Worm (Caenorhabditis elegans) whole organism, L3 larva: ENCODE measurements around the gene C08D8.7.
A peak's percentile ranks its signal among the peaks of the same experiment; 100 is the strongest.

ENCODE experiments used
- R02D3.7 ChIP-seq: fragments of 150-350 bp; optimal IDR thresholded peaks from 2 replicates; lab custom pipeline; 2014; ENCODE audit warnings: missing biosample characterization, missing genetic modification characterization
- ZK546.5 ChIP-seq: sonication (generic microtip); optimal IDR thresholded peaks from 2 replicates; lab custom pipeline; 2017; ENCODE audit warnings: missing biosample characterization, missing genetic modification characterization
- aly-2 ChIP-seq: fragments of 150-350 bp; optimal IDR thresholded peaks from 2 replicates; lab custom pipeline; 2014; ENCODE audit warnings: missing biosample characterization, missing genetic modification characterization
- ama-1 ChIP-seq: fragments of 150-350 bp; optimal IDR thresholded peaks from 2 replicates; lab custom pipeline; 2018
- ceh-16 ChIP-seq: sonication (generic microtip); optimal IDR thresholded peaks from 2 replicates; lab custom pipeline; 2017; ENCODE audit warnings: missing biosample characterization, missing genetic modification characterization
- ceh-28 ChIP-seq: fragments of 150-350 bp; optimal IDR thresholded peaks from 2 replicates; lab custom pipeline; 2014; ENCODE audit warnings: missing biosample characterization, missing genetic modification reagents, missing genetic modification characterization
- ceh-82 ChIP-seq: fragments of 150-350 bp; optimal IDR thresholded peaks from 2 replicates; lab custom pipeline; 2014; ENCODE audit warnings: missing biosample characterization, missing genetic modification characterization
- ceh-9 ChIP-seq: sonication (generic microtip); optimal IDR thresholded peaks from 2 replicates; lab custom pipeline; 2018; ENCODE audit warnings: missing biosample characterization, missing genetic modification characterization
- daf-12 ChIP-seq: fragments of 150-350 bp; optimal IDR thresholded peaks from 2 replicates; lab custom pipeline; 2014; ENCODE audit warnings: missing biosample characterization, missing genetic modification reagents, missing genetic modification characterization
- egl-27 ChIP-seq: sonication (generic microtip); optimal IDR thresholded peaks from 4 replicates; lab custom pipeline; 2017; ENCODE audit warnings: missing biosample characterization, missing genetic modification reagents, missing genetic modification characterization
- egl-5 ChIP-seq: fragments of 150-350 bp; optimal IDR thresholded peaks from 2 replicates; lab custom pipeline; 2017; ENCODE audit warnings: missing biosample characterization, missing genetic modification reagents, missing genetic modification characterization, inconsistent platforms
- elt-1 ChIP-seq: fragments of 150-350 bp; optimal IDR thresholded peaks from 2 replicates; lab custom pipeline; 2014; ENCODE audit warnings: missing biosample characterization, missing genetic modification characterization
- elt-2 ChIP-seq: sonication (generic microtip); optimal IDR thresholded peaks from 2 replicates; lab custom pipeline; 2016; ENCODE audit warnings: missing genetic modification reagents, mild to moderate bottlenecking, missing genetic modification characterization, missing compliant biosample characterization
- elt-3 ChIP-seq, 3 experiments: fragments of 150-350 bp in 1 of 3; sonication (generic microtip) in 2 of 3; optimal IDR thresholded peaks; 2 replicates in 2 of 3; 4 replicates in 1 of 3; lab custom pipeline; 2014 to 2017; ENCODE audit warnings: missing biosample characterization in 3 of 3, missing genetic modification characterization in 3 of 3
- eor-1 ChIP-seq, 2 experiments: fragments of 150-350 bp; optimal IDR thresholded peaks; 2 replicates each; lab custom pipeline; 2014 to 2018; ENCODE audit warnings: missing biosample characterization in 2 of 2, missing genetic modification characterization in 2 of 2
- fkh-10 ChIP-seq: sonication (generic microtip); optimal IDR thresholded peaks from 2 replicates; lab custom pipeline; 2017; ENCODE audit warnings: missing biosample characterization, missing genetic modification reagents, missing genetic modification characterization
- fkh-2 ChIP-seq: fragments of 150-350 bp; optimal IDR thresholded peaks from 2 replicates; lab custom pipeline; 2014; ENCODE audit warnings: missing biosample characterization, missing genetic modification reagents, missing genetic modification characterization
- fos-1 ChIP-seq: fragments of 150-350 bp; optimal IDR thresholded peaks from 2 replicates; lab custom pipeline; 2014; ENCODE audit warnings: missing biosample characterization, missing genetic modification characterization
- hmg-11 ChIP-seq: sonication (generic microtip); optimal IDR thresholded peaks from 2 replicates; lab custom pipeline; 2016; ENCODE audit warnings: missing genetic modification characterization, missing compliant biosample characterization
- jun-1 ChIP-seq: fragments of 150-350 bp; optimal IDR thresholded peaks from 2 replicates; lab custom pipeline; 2014; ENCODE audit warnings: missing biosample characterization, missing genetic modification reagents, missing genetic modification characterization
- lin-15B ChIP-seq: fragments of 150-350 bp; optimal IDR thresholded peaks from 2 replicates; lab custom pipeline; 2014; ENCODE audit warnings: missing biosample characterization, missing genetic modification characterization
- lin-39 ChIP-seq: fragments of 150-350 bp; optimal IDR thresholded peaks from 2 replicates; lab custom pipeline; 2018; ENCODE audit warnings: missing biosample characterization, missing genetic modification reagents, missing genetic modification characterization
- lsy-12 ChIP-seq: sonication (generic microtip); optimal IDR thresholded peaks from 2 replicates; lab custom pipeline; 2016; ENCODE audit warnings: mild to moderate bottlenecking, missing genetic modification characterization, missing compliant biosample characterization
- mdl-1 ChIP-seq: fragments of 150-350 bp; optimal IDR thresholded peaks from 2 replicates; lab custom pipeline; 2014; ENCODE audit warnings: missing biosample characterization, missing genetic modification characterization
- mml-1 ChIP-seq: fragments of 150-350 bp; sonication (generic microtip); optimal IDR thresholded peaks from 3 replicates; lab custom pipeline; 2014; ENCODE audit warnings: missing biosample characterization, missing genetic modification characterization
- nfya-1 ChIP-seq: sonication (generic microtip); optimal IDR thresholded peaks from 2 replicates; lab custom pipeline; 2017; ENCODE audit warnings: missing genetic modification characterization, mild to moderate bottlenecking, missing compliant biosample characterization, antibody characterized with exemption, moderate library complexity; ENCODE audit not compliant: insufficient read depth
- nhr-11 ChIP-seq: fragments of 150-350 bp; optimal IDR thresholded peaks from 2 replicates; lab custom pipeline; 2014; ENCODE audit warnings: missing biosample characterization, missing genetic modification characterization
- nhr-12 ChIP-seq: fragments of 150-350 bp; optimal IDR thresholded peaks from 2 replicates; lab custom pipeline; 2014; ENCODE audit warnings: missing biosample characterization, missing genetic modification characterization
- nhr-23 ChIP-seq: fragments of 150-350 bp; optimal IDR thresholded peaks from 2 replicates; lab custom pipeline; 2014; ENCODE audit warnings: missing biosample characterization, missing genetic modification reagents, missing genetic modification characterization
- nhr-237 ChIP-seq: fragments of 150-350 bp; optimal IDR thresholded peaks from 2 replicates; lab custom pipeline; 2014; ENCODE audit warnings: missing biosample characterization, missing genetic modification characterization
- nhr-25 ChIP-seq: sonication (generic microtip); optimal IDR thresholded peaks from 2 replicates; lab custom pipeline; 2017; ENCODE audit warnings: missing biosample characterization, missing genetic modification characterization
- nhr-28 ChIP-seq: fragments of 150-350 bp; optimal IDR thresholded peaks from 2 replicates; lab custom pipeline; 2014; ENCODE audit warnings: missing biosample characterization, missing genetic modification characterization
- nhr-43 ChIP-seq: sonication (generic microtip); optimal IDR thresholded peaks from 2 replicates; lab custom pipeline; 2016; ENCODE audit warnings: mild to moderate bottlenecking, missing genetic modification characterization, missing compliant biosample characterization; ENCODE audit not compliant: poor library complexity, severe bottlenecking
- nhr-67 ChIP-seq: fragments of 150-350 bp; optimal IDR thresholded peaks from 2 replicates; lab custom pipeline; 2014; ENCODE audit warnings: missing biosample characterization, missing genetic modification characterization
- nhr-76 ChIP-seq: fragments of 150-350 bp; sonication (generic microtip); optimal IDR thresholded peaks from 5 replicates; lab custom pipeline; 2014; ENCODE audit warnings: missing biosample characterization, missing genetic modification characterization
- nhr-77 ChIP-seq: fragments of 150-350 bp; optimal IDR thresholded peaks from 2 replicates; lab custom pipeline; 2014; ENCODE audit warnings: missing biosample characterization, missing genetic modification characterization
- pha-4 ChIP-seq: fragments of 150-350 bp; optimal IDR thresholded peaks from 2 replicates; lab custom pipeline; 2014; ENCODE audit warnings: missing biosample characterization, missing genetic modification reagents, missing genetic modification characterization
- pqm-1 ChIP-seq: fragments of 150-350 bp; optimal IDR thresholded peaks from 2 replicates; lab custom pipeline; 2017; ENCODE audit warnings: missing biosample characterization, missing genetic modification characterization, inconsistent platforms
- sea-2 ChIP-seq: fragments of 150-350 bp; sonication (generic microtip); optimal IDR thresholded peaks from 4 replicates; lab custom pipeline; 2014; ENCODE audit warnings: missing biosample characterization, missing genetic modification reagents, missing genetic modification characterization
- skn-1 ChIP-seq: fragments of 150-350 bp; optimal IDR thresholded peaks from 2 replicates; lab custom pipeline; 2014; ENCODE audit warnings: missing biosample characterization, missing genetic modification characterization
- snpc-4 ChIP-seq: fragments of 150-350 bp; optimal IDR thresholded peaks from 2 replicates; lab custom pipeline; 2014; ENCODE audit warnings: missing biosample characterization, missing genetic modification characterization
- tbx-2 ChIP-seq: sonication (generic microtip); optimal IDR thresholded peaks from 2 replicates; lab custom pipeline; 2016; ENCODE audit warnings: mild to moderate bottlenecking, missing genetic modification characterization, missing compliant biosample characterization
- unc-39 ChIP-seq: sonication (generic microtip); optimal IDR thresholded peaks from 4 replicates; lab custom pipeline; 2017; ENCODE audit warnings: missing biosample characterization, missing genetic modification characterization
- unc-62 ChIP-seq: fragments of 150-350 bp; sonication (generic microtip); optimal IDR thresholded peaks from 4 replicates; lab custom pipeline; 2014; ENCODE audit warnings: missing biosample characterization, missing genetic modification reagents, missing genetic modification characterization
- zag-1 ChIP-seq: fragments of 150-350 bp; optimal IDR thresholded peaks from 2 replicates; lab custom pipeline; 2014; ENCODE audit warnings: missing biosample characterization, missing genetic modification characterization
- ztf-11 ChIP-seq: fragments of 150-350 bp; optimal IDR thresholded peaks from 2 replicates; lab custom pipeline; 2014; ENCODE audit warnings: missing biosample characterization, missing genetic modification characterization
- ztf-4 ChIP-seq: fragments of 150-350 bp; optimal IDR thresholded peaks from 2 replicates; lab custom pipeline; 2014; ENCODE audit warnings: missing biosample characterization, missing genetic modification characterization

Gene C08D8.7

ce11 chrV:8359113-8359564, 18.1 kb downstream of the C08D8.7 start, which contains the start of gene mpdu-1:
TSS of gene mpdu-1 (minus strand) at chrV:8359163.
- TF ChIP-seq hmg-11 (tag; lab: Kevin White, UChicago), result peak; percentile 24
- no peak for TF ChIP-seq egl-5 (tag; lab: Kevin White, UChicago)
- TF ChIP-seq daf-12 (tag; lab: Kevin White, UChicago), result no peak
- TF ChIP-seq nhr-25 (tag; lab: Kevin White, UChicago), result peak; percentile 9
- no peak for TF ChIP-seq ztf-4 (tag; lab: Kevin White, UChicago)
- no peak for TF ChIP-seq lin-39
- TF ChIP-seq nhr-43 (tag; lab: Kevin White, UChicago), result no peak
- TF ChIP-seq R02D3.7 (tag; lab: Kevin White, UChicago), result peak; percentile 3
- no peak for TF ChIP-seq sea-2 (GFP tag; lab: Kevin White, UChicago)
- peak; percentile 82 for TF ChIP-seq elt-2
- TF ChIP-seq skn-1 (tag; lab: Kevin White, UChicago), result no peak
- TF ChIP-seq nhr-11 (tag; lab: Kevin White, UChicago), result no peak
- no peak for TF ChIP-seq nhr-76 (tag; lab: Kevin White, UChicago)
- TF ChIP-seq nfya-1 (tag; lab: Kevin White, UChicago), result peak; percentile 63
- TF ChIP-seq snpc-4 (tag; lab: Kevin White, UChicago), result peak; percentile 91
- no peak for TF ChIP-seq pha-4 (tag; lab: Kevin White, UChicago)
- TF ChIP-seq jun-1, result peak; percentile 51
- no peak for TF ChIP-seq fkh-10 (GFP tag; lab: Kevin White, UChicago)
- no peak for TF ChIP-seq egl-27 (tag; lab: Kevin White, UChicago)
- TF ChIP-seq eor-1 (tag; optimal IDR thresholded peaks at IDR 0.05; lab: Kevin White, UChicago), result no peak
- TF ChIP-seq nhr-12 (tag; lab: Kevin White, UChicago), result no peak
- TF ChIP-seq unc-62 (GFP tag; lab: Kevin White, UChicago), result no peak
- TF ChIP-seq nhr-77 (tag; lab: Kevin White, UChicago), result no peak
- no peak for TF ChIP-seq unc-39 (tag; lab: Kevin White, UChicago)
- TF ChIP-seq zag-1 (tag; lab: Kevin White, UChicago), result no peak
- no peak for TF ChIP-seq lsy-12 (tag; lab: Kevin White, UChicago)
- TF ChIP-seq ceh-9 (tag; lab: Kevin White, UChicago), result no peak
- TF ChIP-seq fos-1 (tag; lab: Kevin White, UChicago), result no peak
- TF ChIP-seq nhr-23 (tag; lab: Kevin White, UChicago), result no peak
- TF ChIP-seq ZK546.5 (tag; lab: Kevin White, UChicago), result no peak
- no peak for TF ChIP-seq ceh-82
- no peak for TF ChIP-seq mdl-1
- TF ChIP-seq tbx-2 (tag; lab: Kevin White, UChicago), result no peak
- no peak for TF ChIP-seq mml-1 (tag; lab: Kevin White, UChicago)
- TF ChIP-seq nhr-237 (tag; lab: Kevin White, UChicago), result no peak
- TF ChIP-seq elt-1 (tag; lab: Kevin White, UChicago), result no peak
- TF ChIP-seq elt-3 (tag; optimal IDR thresholded peaks at IDR 0.05; lab: Kevin White, UChicago), result no peak
- TF ChIP-seq ztf-11 (tag; lab: Kevin White, UChicago), result no peak
- TF ChIP-seq ceh-28 (tag; lab: Kevin White, UChicago), result no peak
- TF ChIP-seq lin-15B (tag; lab: Kevin White, UChicago), result peak; percentile 59
- no peak for TF ChIP-seq nhr-67 (tag; lab: Kevin White, UChicago)
- TF ChIP-seq pqm-1, result peak; percentile 78
- TF ChIP-seq fkh-2 (tag; lab: Kevin White, UChicago), result no peak
- no peak for TF ChIP-seq aly-2 (tag; lab: Kevin White, UChicago)
- no peak for TF ChIP-seq nhr-28 (tag; lab: Kevin White, UChicago)
- TF ChIP-seq ceh-16 (tag; lab: Kevin White, UChicago), result no peak
- no peak for TF ChIP-seq ama-1
